Worm (Caenorhabditis elegans): ENCODE measurements around the gene dop-1.

The dop-1 gene

ce11 chrX:4377689-4378088 lies 41.0 kb downstream of the dop-1 start, which contains the start of gene R160.12:
TSS of gene R160.12 (minus strand) at chrX:4377789.
- no peak for TF ChIP-seq mep-1 (tag; optimal IDR thresholded peaks at IDR 0.05)
- no peak for TF ChIP-seq ama-1 (optimal IDR thresholded peaks at IDR 0.05)
- TF ChIP-seq F49E8.2 (tag; optimal IDR thresholded peaks at IDR 0.05; ENCODE audit: borderline replicate concordance): no peak
- no peak for TF ChIP-seq aha-1 (tag)
- no peak for TF ChIP-seq egl-27 (tag; optimal IDR thresholded peaks at IDR 0.05)
- no peak for TF ChIP-seq vab-7 (GFP tag; IDR thresholded peaks at IDR 0.05)
- no peak for TF ChIP-seq daf-12 (tag; optimal IDR thresholded peaks at IDR 0.05)
- TF ChIP-seq lin-1 (GFP tag; IDR thresholded peaks at IDR 0.05): no peak
- no peak for TF ChIP-seq R02D3.7 (tag; optimal IDR thresholded peaks at IDR 0.05)
- TF ChIP-seq mes-2 (tag; optimal IDR thresholded peaks at IDR 0.05; ENCODE audit: poor library complexity, severe bottlenecking): no peak
- TF ChIP-seq pha-4 (GFP tag; IDR thresholded peaks at IDR 0.05): no peak
- TF ChIP-seq pha-4 (tag; optimal IDR thresholded peaks at IDR 0.05): no peak

DNA sequence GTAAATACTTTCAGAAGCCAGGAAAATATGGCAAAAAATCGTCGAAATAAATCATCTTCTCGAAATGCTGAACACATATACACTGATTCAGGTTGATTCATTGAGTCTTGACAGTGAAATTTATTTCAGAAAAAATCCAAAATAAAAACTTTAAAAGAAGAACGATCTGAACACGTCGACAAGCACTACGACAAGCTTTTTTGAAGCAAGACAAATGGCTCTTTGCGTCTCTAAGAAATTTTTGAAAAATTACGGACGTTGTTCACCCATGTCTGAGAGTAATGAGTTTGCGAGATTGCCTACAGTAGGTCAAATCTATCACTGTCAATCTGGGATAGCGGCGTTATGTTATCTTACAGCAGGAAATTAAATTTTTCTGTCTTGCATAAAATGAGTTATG lies 41.9 kb downstream of the dop-1 start, which contains the start of gene R160.2:
TSS of gene R160.2 (minus strand) at position 101 of the 400 bp plus-strand sequence.
- TF ChIP-seq tra-1 (GFP tag; IDR thresholded peaks at IDR 0.05): no peak
- no peak for TF ChIP-seq vab-7 (GFP tag; IDR thresholded peaks at IDR 0.05)
- TF ChIP-seq mep-1 (tag; optimal IDR thresholded peaks at IDR 0.05): no peak
- TF ChIP-seq pha-4 (GFP tag; IDR thresholded peaks at IDR 0.05): no peak
- no peak for TF ChIP-seq pha-4 (tag; optimal IDR thresholded peaks at IDR 0.05)
- TF ChIP-seq R02D3.7 (tag; optimal IDR thresholded peaks at IDR 0.05): no peak
- TF ChIP-seq hif-1 (tag; optimal IDR thresholded peaks at IDR 0.05): no peak
- no peak for TF ChIP-seq pqm-1 (tag; optimal IDR thresholded peaks at IDR 0.05)

DNA sequence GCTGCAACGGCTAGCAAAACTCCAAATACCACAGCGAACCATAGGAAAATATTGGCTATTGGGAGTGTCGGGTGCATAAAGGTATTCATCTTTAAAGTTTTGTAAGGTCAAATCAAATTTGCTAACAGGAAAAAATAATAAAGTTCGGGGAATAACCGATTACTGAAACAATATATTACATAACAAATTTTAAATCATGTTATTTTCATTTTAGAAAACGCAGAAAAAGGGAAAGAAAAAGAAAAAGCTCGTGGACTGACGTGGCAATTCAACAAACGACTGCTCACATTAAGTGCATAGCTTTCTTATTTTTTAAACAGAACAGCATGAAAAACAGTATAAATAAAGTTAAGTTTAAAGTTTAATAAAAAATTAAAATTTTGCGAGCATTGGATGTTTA lies 45.5 kb downstream of the dop-1 start, which contains the start of gene R160.6:
TSS of gene R160.6 (minus strand) at position 101 of the 400 bp plus-strand sequence.
- TF ChIP-seq nhr-111 (GFP tag; optimal IDR thresholded peaks at IDR 0.05) (no peak), ceh-28 (tag; optimal IDR thresholded peaks at IDR 0.05) (no peak)

DNA sequence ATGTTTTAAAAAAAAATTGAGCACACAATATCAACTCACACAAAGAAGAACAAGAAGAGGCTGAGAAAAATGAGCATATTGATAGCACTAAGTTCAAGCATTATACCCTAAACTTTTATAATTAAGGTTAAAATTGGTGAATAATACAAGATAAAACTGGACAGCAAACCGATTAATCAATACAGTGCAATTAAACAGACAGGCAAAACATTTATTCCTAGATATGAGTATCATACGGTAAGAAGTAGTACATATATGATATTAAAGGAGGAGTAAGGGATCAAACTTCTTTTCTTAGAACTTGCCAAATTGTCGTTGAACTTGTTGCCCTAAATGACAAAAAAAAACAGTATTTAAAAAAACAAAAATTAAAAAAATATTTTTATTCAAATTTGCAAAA lies 46.7 kb downstream of the dop-1 start, which contains the start of gene R160.14:
TSS of gene R160.14 (minus strand) at position 101 of the 400 bp plus-strand sequence.
- TF ChIP-seq cey-2 (tag; optimal IDR thresholded peaks at IDR 0.05; ENCODE audit: borderline replicate concordance, insufficient read depth) (no peak), daf-8 (GFP tag; IDR thresholded peaks at IDR 0.05) (no peak), ztf-11 (tag; optimal IDR thresholded peaks at IDR 0.05) (no peak), unc-62 (GFP tag; optimal IDR thresholded peaks at IDR 0.05 in 1 of 2) (peak in 1 of 2 experiments; percentile 48), unc-62 (tag; optimal IDR thresholded peaks at IDR 0.05) (no peak), php-3 (GFP tag; IDR thresholded peaks at IDR 0.05) (no peak), D1046.2 (GFP tag; IDR thresholded peaks at IDR 0.05) (no peak), daf-16 (GFP tag; optimal IDR thresholded peaks at IDR 0.05) (no peak), daf-16 (tag; optimal IDR thresholded peaks at IDR 0.05) (no peak), mxl-3 (GFP tag; optimal IDR thresholded peaks at IDR 0.05) (no peak), ZK337.2 (GFP tag; IDR thresholded peaks at IDR 0.05) (no peak)

ce11 chrX:4371413-4371812 lies 47.2 kb downstream of the dop-1 start, which contains the start of gene R160.13:
TSS of gene R160.13 (minus strand) at chrX:4371513.
- no peak for TF ChIP-seq lsy-2 (tag; optimal IDR thresholded peaks at IDR 0.05)
- no peak for TF ChIP-seq dmd-8 (GFP tag; IDR thresholded peaks at IDR 0.05)
- no peak for TF ChIP-seq mxl-3 (GFP tag; optimal IDR thresholded peaks at IDR 0.05)
- no peak for TF ChIP-seq ama-1 (optimal IDR thresholded peaks at IDR 0.05)
- no peak for TF ChIP-seq rbr-2 (tag; optimal IDR thresholded peaks at IDR 0.05)
- TF ChIP-seq attf-4 (tag; optimal IDR thresholded peaks at IDR 0.05): no peak
- no peak for TF ChIP-seq tra-1 (GFP tag; IDR thresholded peaks at IDR 0.05)
- TF ChIP-seq ceh-28 (tag; optimal IDR thresholded peaks at IDR 0.05): no peak
- TF ChIP-seq cey-2 (tag; optimal IDR thresholded peaks at IDR 0.05; ENCODE audit: borderline replicate concordance, insufficient read depth): no peak
- no peak for TF ChIP-seq F10B5.3 (tag; optimal IDR thresholded peaks at IDR 0.05)

All from whole organism, L4 larva.